Worm (Caenorhabditis elegans) whole organism, L2 larva: Measurements from ENCODE around the gene ced-13.
A peak's percentile ranks its signal among the peaks of the same experiment; 100 is the strongest.

ENCODE experiments used
- C34F6.9 ChIP-seq: fragments of 150-350 bp; optimal IDR thresholded peaks from 2 replicates; lab custom pipeline; 2014; ENCODE audit warnings: missing biosample characterization, missing genetic modification characterization
- F13H6.1 ChIP-seq: sonication (generic microtip); optimal IDR thresholded peaks from 2 replicates; lab custom pipeline; 2016; ENCODE audit warnings: missing genetic modification characterization, missing compliant biosample characterization
- R02D3.7 ChIP-seq: fragments of 150-350 bp; optimal IDR thresholded peaks from 2 replicates; lab custom pipeline; 2014; ENCODE audit warnings: missing biosample characterization, missing genetic modification characterization
- Y55F3AM.14 ChIP-seq: fragments of 200-800 bp; sonication (Bioruptor generic); optimal IDR thresholded peaks from 2 replicates; lab custom pipeline; 2018; ENCODE audit warnings: mild to moderate bottlenecking, missing genetic modification characterization, missing compliant biosample characterization
- ZK546.5 ChIP-seq: sonication (generic microtip); optimal IDR thresholded peaks from 2 replicates; lab custom pipeline; 2017; ENCODE audit warnings: missing biosample characterization, missing genetic modification characterization
- alr-1 ChIP-seq: fragments of 150-350 bp; optimal IDR thresholded peaks from 2 replicates; lab custom pipeline; 2014; ENCODE audit warnings: missing biosample characterization, missing genetic modification characterization
- aly-2 ChIP-seq: fragments of 150-350 bp; optimal IDR thresholded peaks from 2 replicates; lab custom pipeline; 2014; ENCODE audit warnings: missing biosample characterization, missing genetic modification characterization
- ama-1 ChIP-seq: fragments of 150-350 bp; optimal IDR thresholded peaks from 2 replicates; lab custom pipeline; 2018; ENCODE audit warnings: inconsistent platforms
- blmp-1 ChIP-seq: sonication (generic microtip); optimal IDR thresholded peaks from 2 replicates; lab custom pipeline; 2017; ENCODE audit warnings: missing genetic modification characterization, mild to moderate bottlenecking, missing compliant biosample characterization, antibody characterized with exemption, moderate library complexity; ENCODE audit not compliant: insufficient read depth
- ceh-16 ChIP-seq: fragments of 150-350 bp; optimal IDR thresholded peaks from 2 replicates; lab custom pipeline; 2014; ENCODE audit warnings: missing biosample characterization, missing genetic modification characterization
- ceh-82 ChIP-seq: fragments of 150-350 bp; optimal IDR thresholded peaks from 2 replicates; lab custom pipeline; 2014; ENCODE audit warnings: missing biosample characterization, missing genetic modification characterization
- crh-2 ChIP-seq: sonication (generic microtip); optimal IDR thresholded peaks from 2 replicates; lab custom pipeline; 2017; ENCODE audit warnings: missing biosample characterization, missing genetic modification characterization
- dmd-4 ChIP-seq: sonication (generic microtip); optimal IDR thresholded peaks from 2 replicates; lab custom pipeline; 2017; ENCODE audit warnings: missing biosample characterization, missing genetic modification characterization
- egl-27 ChIP-seq: sonication (generic microtip); optimal IDR thresholded peaks from 3 replicates; lab custom pipeline; 2017; ENCODE audit warnings: missing biosample characterization, missing genetic modification reagents, missing genetic modification characterization
- elt-1 ChIP-seq: fragments of 150-350 bp; optimal IDR thresholded peaks from 2 replicates; lab custom pipeline; 2014; ENCODE audit warnings: missing biosample characterization, missing genetic modification characterization
- elt-3 ChIP-seq: sonication (generic microtip); optimal IDR thresholded peaks from 2 replicates; lab custom pipeline; 2017; ENCODE audit warnings: missing biosample characterization, missing genetic modification characterization
- fos-1 ChIP-seq: fragments of 150-350 bp; optimal IDR thresholded peaks from 2 replicates; lab custom pipeline; 2014; ENCODE audit warnings: missing biosample characterization, missing genetic modification characterization
- gmeb-1 ChIP-seq: fragments of 150-350 bp; optimal IDR thresholded peaks from 2 replicates; lab custom pipeline; 2014; ENCODE audit warnings: missing biosample characterization, missing genetic modification characterization
- lin-11 ChIP-seq: fragments of 150-350 bp; sonication (generic microtip); optimal IDR thresholded peaks from 2 replicates; lab custom pipeline; 2014; ENCODE audit warnings: missing biosample characterization, missing genetic modification characterization, inconsistent platforms, mixed read lengths
- lin-13 ChIP-seq: fragments of 150-350 bp; optimal IDR thresholded peaks from 2 replicates; lab custom pipeline; 2014; ENCODE audit warnings: missing biosample characterization, missing genetic modification reagents, missing genetic modification characterization
- lin-39 ChIP-seq: fragments of 150-350 bp; optimal IDR thresholded peaks from 2 replicates; lab custom pipeline; 2014; ENCODE audit warnings: missing biosample characterization, missing genetic modification reagents, missing genetic modification characterization
- lsy-2 ChIP-seq, 2 experiments: fragments of 150-350 bp in 1 of 2; sonication (generic microtip) in 1 of 2; optimal IDR thresholded peaks; 2 replicates each; lab custom pipeline; 2014 to 2017; ENCODE audit warnings: missing biosample characterization in 2 of 2, missing genetic modification characterization in 2 of 2
- mab-5 ChIP-seq: fragments of 150-350 bp; optimal IDR thresholded peaks from 2 replicates; lab custom pipeline; 2014; ENCODE audit warnings: missing biosample characterization, missing genetic modification characterization
- mbf-1 ChIP-seq: sonication (generic microtip); optimal IDR thresholded peaks from 2 replicates; lab custom pipeline; 2017; ENCODE audit warnings: missing biosample characterization, missing genetic modification characterization
- mdl-1 ChIP-seq, 2 experiments: fragments of 150-350 bp in 1 of 2; sonication (generic microtip) in 1 of 2; optimal IDR thresholded peaks; 2 replicates each; lab custom pipeline; 2017; ENCODE audit warnings: missing biosample characterization in 2 of 2, missing genetic modification characterization in 2 of 2
- nhr-10 ChIP-seq: sonication (generic microtip); optimal IDR thresholded peaks from 2 replicates; lab custom pipeline; 2017; ENCODE audit warnings: missing biosample characterization, missing genetic modification characterization
- nhr-11 ChIP-seq: fragments of 150-350 bp; optimal IDR thresholded peaks from 2 replicates; lab custom pipeline; 2014; ENCODE audit warnings: missing biosample characterization, missing genetic modification characterization
- nhr-12 ChIP-seq: fragments of 150-350 bp; optimal IDR thresholded peaks from 2 replicates; lab custom pipeline; 2014; ENCODE audit warnings: missing biosample characterization, missing genetic modification characterization
- nhr-129 ChIP-seq: fragments of 150-350 bp; optimal IDR thresholded peaks from 2 replicates; lab custom pipeline; 2014; ENCODE audit warnings: missing biosample characterization, missing genetic modification characterization
- nhr-21 ChIP-seq: fragments of 150-350 bp; optimal IDR thresholded peaks from 2 replicates; lab custom pipeline; 2014; ENCODE audit warnings: missing biosample characterization, missing genetic modification characterization
- nhr-23 ChIP-seq: fragments of 150-350 bp; optimal IDR thresholded peaks from 2 replicates; lab custom pipeline; 2014; ENCODE audit warnings: missing biosample characterization, missing genetic modification reagents, missing genetic modification characterization
- nhr-237 ChIP-seq: fragments of 150-350 bp; optimal IDR thresholded peaks from 2 replicates; lab custom pipeline; 2014; ENCODE audit warnings: missing biosample characterization, missing genetic modification characterization
- nhr-25 ChIP-seq: fragments of 150-350 bp; sonication (generic microtip); optimal IDR thresholded peaks from 3 replicates; lab custom pipeline; 2014; ENCODE audit warnings: missing biosample characterization, missing genetic modification characterization
- nhr-6 ChIP-seq: fragments of 150-350 bp; optimal IDR thresholded peaks from 2 replicates; lab custom pipeline; 2014; ENCODE audit warnings: missing biosample characterization, missing genetic modification characterization
- nhr-77 ChIP-seq: fragments of 150-350 bp; optimal IDR thresholded peaks from 2 replicates; lab custom pipeline; 2014; ENCODE audit warnings: missing biosample characterization, missing genetic modification characterization
- peb-1 ChIP-seq: fragments of 150-350 bp; optimal IDR thresholded peaks from 2 replicates; lab custom pipeline; 2014; ENCODE audit warnings: missing biosample characterization, missing genetic modification characterization
- sem-4 ChIP-seq: fragments of 150-350 bp; optimal IDR thresholded peaks from 2 replicates; lab custom pipeline; 2014; ENCODE audit warnings: missing biosample characterization, missing genetic modification reagents, missing genetic modification characterization
- skn-1 ChIP-seq: sonication (generic microtip); optimal IDR thresholded peaks from 2 replicates; lab custom pipeline; 2017; ENCODE audit warnings: missing biosample characterization, missing genetic modification characterization
- sma-3 ChIP-seq: sonication (generic microtip); optimal IDR thresholded peaks from 2 replicates; lab custom pipeline; 2016; ENCODE audit warnings: missing genetic modification reagents, missing genetic modification characterization, missing compliant biosample characterization
- sma-9 ChIP-seq, 2 experiments: fragments of 150-350 bp in 1 of 2; sonication (generic microtip) in 1 of 2; optimal IDR thresholded peaks; 2 replicates each; lab custom pipeline; 2014 to 2016; ENCODE audit warnings: missing genetic modification characterization in 2 of 2, mild to moderate bottlenecking in 1 of 2, missing biosample characterization in 1 of 2, missing compliant biosample characterization in 1 of 2, missing genetic modification reagents in 1 of 2, moderate library complexity in 1 of 2
- snpc-4 ChIP-seq: fragments of 150-350 bp; optimal IDR thresholded peaks from 2 replicates; lab custom pipeline; 2014; ENCODE audit warnings: missing biosample characterization, missing genetic modification characterization
- unc-39 ChIP-seq: fragments of 150-350 bp; optimal IDR thresholded peaks from 2 replicates; lab custom pipeline; 2014; ENCODE audit warnings: missing biosample characterization, missing genetic modification characterization
- unc-55 ChIP-seq: fragments of 150-350 bp; sonication (generic microtip); optimal IDR thresholded peaks from 3 replicates; lab custom pipeline; 2014; ENCODE audit warnings: missing biosample characterization, missing genetic modification reagents, missing genetic modification characterization
- unc-62 ChIP-seq: fragments of 150-350 bp; optimal IDR thresholded peaks from 2 replicates; lab custom pipeline; 2014; ENCODE audit warnings: missing biosample characterization, missing genetic modification reagents, missing genetic modification characterization
- zag-1 ChIP-seq: fragments of 150-350 bp; optimal IDR thresholded peaks from 2 replicates; lab custom pipeline; 2014; ENCODE audit warnings: missing biosample characterization, missing genetic modification characterization
- ztf-1 ChIP-seq: fragments of 200-800 bp; sonication (Bioruptor generic); conservative IDR thresholded peaks from 2 replicates; pipeline ENCODE4 v1.3.6; 2022; ENCODE audit warnings: missing genetic modification characterization, missing compliant biosample characterization
- ztf-11 ChIP-seq: sonication (generic microtip); optimal IDR thresholded peaks from 2 replicates; lab custom pipeline; 2017; ENCODE audit warnings: missing biosample characterization, missing genetic modification characterization
- ztf-4 ChIP-seq: fragments of 150-350 bp; optimal IDR thresholded peaks from 2 replicates; lab custom pipeline; 2014; ENCODE audit warnings: missing biosample characterization, missing genetic modification characterization

ced-13 gene

ce11 chrX:8294586-8294985 lies 4.9 kb downstream of the ced-13 start, which contains the start of gene R09F10.3:
Gene R09F10.3 (plus strand): TSS chrX:8294625.
- TF ChIP-seq nhr-10 (tag; lab: Kevin White, UChicago) = no peak
- no peak for TF ChIP-seq nhr-21 (tag; lab: Kevin White, UChicago)
- TF ChIP-seq nhr-237 (tag; lab: Kevin White, UChicago) = no peak
- no peak for TF ChIP-seq lin-39
- no peak for TF ChIP-seq F13H6.1
- TF ChIP-seq mab-5 (tag; lab: Kevin White, UChicago) = no peak
- no peak for TF ChIP-seq lsy-2 (tag; optimal IDR thresholded peaks at IDR 0.05; lab: Kevin White, UChicago)
- TF ChIP-seq nhr-11 = no peak
- TF ChIP-seq unc-39 = no peak
- no peak for TF ChIP-seq nhr-77
- TF ChIP-seq, all 48 proteins: peak for 0

- TF ChIP-seq ztf-11 (tag; lab: Kevin White, UChicago) (no peak), nhr-10 (tag; lab: Kevin White, UChicago) (no peak), Y55F3AM.14 (GFP tag; lab: Kevin White, UChicago) (no peak), ztf-4 (tag; lab: Kevin White, UChicago) (no peak), zag-1 (tag; lab: Kevin White, UChicago) (no peak), elt-3 (tag; lab: Kevin White, UChicago) (no peak), ceh-16 (tag; lab: Kevin White, UChicago) (no peak), unc-55 (GFP tag; lab: Kevin White, UChicago) (peak; percentile 82), fos-1 (tag; lab: Kevin White, UChicago) (peak; percentile 58), egl-27 (tag; lab: Kevin White, UChicago) (no peak), skn-1 (tag; lab: Kevin White, UChicago) (no peak), mdl-1 (tag; optimal IDR thresholded peaks at IDR 0.05; lab: Kevin White, UChicago) (no peak), lin-11 (tag; lab: Kevin White, UChicago) (peak; percentile 28), alr-1 (tag; lab: Kevin White, UChicago) (no peak), F13H6.1 (peak; percentile 67), elt-1 (tag; lab: Kevin White, UChicago) (no peak), nhr-21 (tag; lab: Kevin White, UChicago) (peak; percentile 27), peb-1 (tag; lab: Kevin White, UChicago) (no peak), nhr-23 (tag; lab: Kevin White, UChicago) (no peak), nhr-237 (tag; lab: Kevin White, UChicago) (no peak), gmeb-1 (tag; lab: Kevin White, UChicago) (peak; percentile 3), mbf-1 (no peak), ZK546.5 (tag; lab: Kevin White, UChicago) (no peak), unc-62 (GFP tag; lab: Kevin White, UChicago) (no peak), sem-4 (tag; lab: Kevin White, UChicago) (peak; percentile 58), nhr-11 (no peak), R02D3.7 (tag; lab: Kevin White, UChicago) (no peak), nhr-25 (tag; lab: Kevin White, UChicago) (no peak), crh-2 (tag; lab: Kevin White, UChicago) (peak; percentile 84), C34F6.9 (tag; lab: Kevin White, UChicago) (peak; percentile 66), ceh-82 (tag; lab: Kevin White, UChicago) (no peak), dmd-4 (tag; lab: Kevin White, UChicago) (no peak), lsy-2 (tag; optimal IDR thresholded peaks at IDR 0.05; lab: Kevin White, UChicago) (peak in 1 of 2 experiments; percentile 79), sma-3 (GFP tag; lab: Kevin White, UChicago) (peak; percentile 33), nhr-77 (no peak), snpc-4 (tag; lab: Kevin White, UChicago) (peak; percentile 31), ama-1 (no peak), nhr-12 (tag; lab: Kevin White, UChicago) (no peak), nhr-129 (peak; percentile 81), unc-39 (no peak), lin-39 (no peak), sma-9 (GFP tag; optimal IDR thresholded peaks at IDR 0.05; lab: Kevin White, UChicago) (peak; percentile 60), sma-9 (tag; optimal IDR thresholded peaks at IDR 0.05; lab: Kevin White, UChicago) (no peak), lin-13 (GFP tag; lab: Kevin White, UChicago) (peak; percentile 50), blmp-1 (no peak), ztf-1 (GFP tag; lab: Robert Waterston, UW) (no peak), mab-5 (tag; lab: Kevin White, UChicago) (peak; percentile 32), nhr-6 (no peak), aly-2 (no peak)
- TF ChIP-seq, all 48 proteins: peak for 16
Measured at ce11 chrX:8286740-8287299, 12.6 kb downstream of the ced-13 start, which contains the start of gene sec-16A.2. Gene sec-16A.2 (plus strand): TSS chrX:8287249.
